Fruit fly (Drosophila melanogaster): ENCODE results near the gene SelR.

Gene SelR

DNA sequence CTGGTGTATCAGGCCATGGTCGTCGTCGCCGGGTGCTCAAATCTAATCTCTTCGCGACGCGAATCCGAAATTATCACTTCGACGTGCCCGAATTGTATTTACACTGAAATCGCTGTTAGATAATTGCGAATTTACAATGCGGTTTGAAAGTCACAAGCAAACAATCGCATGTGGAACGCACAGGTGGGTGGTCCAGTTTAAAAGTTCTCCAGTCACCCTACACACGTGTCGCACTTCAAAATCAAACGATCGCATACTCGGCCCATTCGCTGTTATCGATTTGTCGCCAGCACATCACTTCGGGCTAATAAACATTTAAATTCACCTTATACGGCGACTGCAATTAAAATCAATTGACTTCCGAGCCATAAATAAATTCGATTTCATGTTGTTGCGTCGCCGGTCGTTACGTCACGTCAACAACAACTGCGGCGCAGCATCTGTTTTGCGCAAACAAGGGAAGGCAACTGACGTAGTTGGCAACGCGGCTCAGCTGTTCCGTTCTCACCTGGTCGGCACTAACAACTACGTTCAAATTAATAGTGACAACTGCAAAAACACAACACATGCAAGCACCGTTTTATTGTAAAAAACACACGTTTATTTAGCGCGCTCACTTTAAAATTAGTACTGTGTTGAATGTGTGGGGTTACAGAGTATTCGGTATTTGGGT is 5.5 kb downstream of the SelR start, which contains the start of gene CG6574 (continued):
- no peak for TF ChIP-seq CG6689 (GFP tag; IDR thresholded peaks at IDR 0.05)
- no peak for TF ChIP-seq CG6791 (GFP tag; IDR thresholded peaks at IDR 0.05; ENCODE audit: partially characterized antibody)
- TF ChIP-seq CG30431 (GFP tag; optimal IDR thresholded peaks at IDR 0.05), result no peak
- TF ChIP-seq CG17912 (GFP tag; optimal IDR thresholded peaks at IDR 0.05), result no peak
- TF ChIP-seq repo (GFP tag; optimal IDR thresholded peaks at IDR 0.05), result no peak
- TF ChIP-seq HmgZ (tag; optimal IDR thresholded peaks at IDR 0.05), result peak; percentile 2
- TF ChIP-seq z (GFP tag; IDR thresholded peaks at IDR 0.05), result no peak
- no peak for TF ChIP-seq Atf3 (GFP tag; optimal IDR thresholded peaks at IDR 0.05)
- TF ChIP-seq Dip3 (GFP tag; optimal IDR thresholded peaks at IDR 0.05), result no peak
- TF ChIP-seq usp (GFP tag; optimal IDR thresholded peaks at IDR 0.05), result no peak
- no peak for TF ChIP-seq CG32772 (GFP tag; IDR thresholded peaks at IDR 0.05)
- no peak for TF ChIP-seq nerfin-1 (tag; optimal IDR thresholded peaks at IDR 0.05)
- TF ChIP-seq Lim3 (GFP tag; IDR thresholded peaks at IDR 0.05), result no peak
- TF ChIP-seq bab2 (GFP tag; optimal IDR thresholded peaks at IDR 0.05), result no peak
- TF ChIP-seq CG9609 (GFP tag; optimal IDR thresholded peaks at IDR 0.05), result no peak
- no peak for TF ChIP-seq p53 (GFP tag; optimal IDR thresholded peaks at IDR 0.05)
- TF ChIP-seq D19A (tag; optimal IDR thresholded peaks at IDR 0.05), result no peak
- no peak for TF ChIP-seq Taf1 (GFP tag; IDR thresholded peaks at IDR 0.05)
- no peak for TF ChIP-seq tin (GFP tag; optimal IDR thresholded peaks at IDR 0.05)
- TF ChIP-seq CG12942 (GFP tag; optimal IDR thresholded peaks at IDR 0.05), result no peak
- no peak for TF ChIP-seq CG14441 (GFP tag; IDR thresholded peaks at IDR 0.05)
- TF ChIP-seq so (GFP tag; IDR thresholded peaks at IDR 0.05), result no peak
- no peak for TF ChIP-seq Usf (GFP tag; optimal IDR thresholded peaks at IDR 0.05)
- TF ChIP-seq jumu (GFP tag; optimal IDR thresholded peaks at IDR 0.05), result no peak
- no peak for TF ChIP-seq ara (GFP tag; IDR thresholded peaks at IDR 0.05)
- no peak for TF ChIP-seq aop (GFP tag; IDR thresholded peaks at IDR 0.05)
- no peak for TF ChIP-seq Hr39 (optimal IDR thresholded peaks at IDR 0.05)
- TF ChIP-seq CG4854 (GFP tag; optimal IDR thresholded peaks at IDR 0.05), result peak; percentile 73
- TF ChIP-seq CG10209 (GFP tag; optimal IDR thresholded peaks at IDR 0.05), result no peak
- no peak for TF ChIP-seq Neu2 (GFP tag; optimal IDR thresholded peaks at IDR 0.05; ENCODE audit: borderline replicate concordance)
- TF ChIP-seq Med (GFP tag), result peak; percentile 78
- TF ChIP-seq Hey (tag; optimal IDR thresholded peaks at IDR 0.05), result no peak
- no peak for TF ChIP-seq maf-S (GFP tag; optimal IDR thresholded peaks at IDR 0.05)
- TF ChIP-seq CG10462 (GFP tag; optimal IDR thresholded peaks at IDR 0.05), result no peak
- no peak for TF ChIP-seq ase (GFP tag; IDR thresholded peaks at IDR 0.05)
- TF ChIP-seq Aef1 (GFP tag; IDR thresholded peaks at IDR 0.05), result no peak
- TF ChIP-seq inv (GFP tag; IDR thresholded peaks at IDR 0.05; ENCODE audit: partially characterized antibody), result no peak
- no peak for TF ChIP-seq dm (GFP tag; optimal IDR thresholded peaks at IDR 0.05)
- no peak for TF ChIP-seq D (optimal IDR thresholded peaks at IDR 0.05)
- no peak for TF ChIP-seq D (GFP tag; optimal IDR thresholded peaks at IDR 0.05)
- no peak for TF ChIP-seq CG1233 (GFP tag; optimal IDR thresholded peaks at IDR 0.05)
- TF ChIP-seq CG9797 (GFP tag; optimal IDR thresholded peaks at IDR 0.05), result no peak
- no peak for TF ChIP-seq CG6765 (GFP tag; optimal IDR thresholded peaks at IDR 0.05)
- TF ChIP-seq CG13424 (tag; optimal IDR thresholded peaks at IDR 0.05), result no peak
- TF ChIP-seq cad (GFP tag; optimal IDR thresholded peaks at IDR 0.05), result no peak
- no peak for TF ChIP-seq CG10543 (GFP tag; optimal IDR thresholded peaks at IDR 0.05)
- TF ChIP-seq CG31388 (GFP tag; optimal IDR thresholded peaks at IDR 0.05), result no peak
- TF ChIP-seq Sry-δ (GFP tag; optimal IDR thresholded peaks at IDR 0.05), result no peak
- no peak for TF ChIP-seq Vsx1 (GFP tag; optimal IDR thresholded peaks at IDR 0.05)
- no peak for TF ChIP-seq CG14965 (GFP tag; optimal IDR thresholded peaks at IDR 0.05; ENCODE audit: borderline replicate concordance)
- peak; percentile 33 for TF ChIP-seq phol (tag; optimal IDR thresholded peaks at IDR 0.05)
- TF ChIP-seq CG2678 (tag; optimal IDR thresholded peaks at IDR 0.05), result no peak
- no peak for TF ChIP-seq klu (GFP tag; IDR thresholded peaks at IDR 0.05)

All from whole organism, embryonic.